Fruit fly (Drosophila melanogaster): ENCODE results near the gene unc.

- TF ChIP-seq tj (GFP tag; optimal IDR thresholded peaks at IDR 0.05) (no peak), Crg-1 (GFP tag; optimal IDR thresholded peaks at IDR 0.05) (no peak), CG12768 (GFP tag; optimal IDR thresholded peaks at IDR 0.05) (no peak), CG7101 (tag; optimal IDR thresholded peaks at IDR 0.05) (no peak), kay (GFP tag; ENCODE audit: borderline replicate concordance) (no peak), CG5204 (GFP tag; optimal IDR thresholded peaks at IDR 0.05) (no peak), CG7045 (GFP tag; optimal IDR thresholded peaks at IDR 0.05) (peak; percentile 6), Clk (GFP tag; optimal IDR thresholded peaks at IDR 0.05) (no peak), bab1 (GFP tag; optimal IDR thresholded peaks at IDR 0.05) (no peak), CG14711 (tag; optimal IDR thresholded peaks at IDR 0.05) (peak; percentile 17), ovo (GFP tag; optimal IDR thresholded peaks at IDR 0.05) (no peak), CG11617 (GFP tag; optimal IDR thresholded peaks at IDR 0.05) (no peak)
These were observed 43.8 kb downstream of the unc start for dm6 chrX:21072953-21073352.
